Worm (Caenorhabditis elegans) whole organism, early embryonic: Measurements from ENCODE around the gene M151.1.

Source experiments
- aly-1 ChIP-seq: sonication (generic microtip); optimal IDR thresholded peaks from 2 replicates; lab custom pipeline; 2016; ENCODE audit warnings: missing genetic modification characterization, missing compliant biosample characterization
- ama-1 ChIP-seq: fragments of 150-350 bp; optimal IDR thresholded peaks from 2 replicates; lab custom pipeline; 2014
- flt-1 ChIP-seq: fragments of 200-800 bp; sonication (Bioruptor generic); IDR thresholded peaks from 2 replicates; pipeline ENCODE4 v1.3.6; 2022; ENCODE audit warnings: missing genetic modification characterization, missing compliant biosample characterization
- hmg-4 ChIP-seq: fragments of 200-800 bp; sonication (Bioruptor generic); optimal IDR thresholded peaks from 2 replicates; lab custom pipeline; 2018; ENCODE audit warnings: mild to moderate bottlenecking, missing genetic modification characterization, missing compliant biosample characterization
- sea-1 ChIP-seq: fragments of 200-800 bp; sonication (Bioruptor generic); conservative IDR thresholded peaks from 2 replicates; pipeline ENCODE4 v1.3.6; 2022; ENCODE audit warnings: missing genetic modification characterization, missing compliant biosample characterization
- tbx-37 ChIP-seq: fragments of 200-800 bp; sonication (Bioruptor generic); conservative IDR thresholded peaks from 2 replicates; pipeline ENCODE4 v1.3.6; 2022; ENCODE audit warnings: missing genetic modification reagents, missing genetic modification characterization, missing compliant biosample characterization

DNA sequence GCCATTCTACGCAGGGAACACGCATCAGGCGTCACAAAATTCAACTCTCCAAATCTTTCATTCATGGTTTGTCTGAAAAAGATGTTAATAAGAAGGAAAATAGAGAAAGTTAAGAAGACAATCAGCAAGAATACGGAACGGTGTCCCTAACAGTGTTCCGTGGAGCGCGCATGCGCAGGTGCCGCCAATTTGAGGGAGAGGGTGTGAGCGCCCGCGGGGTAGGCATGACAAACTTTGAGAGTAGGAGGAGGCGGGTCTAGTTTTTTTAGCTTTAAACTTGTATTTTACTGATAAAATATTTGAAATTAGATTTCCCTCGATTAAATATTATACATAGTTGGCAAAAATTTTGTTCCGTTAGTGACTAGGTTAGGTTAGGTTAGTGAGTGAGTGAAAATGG, 39.1 kb downstream of the M151.1 start:
- TF ChIP-seq ama-1 (lab: Kevin White, UChicago) (no peak), hmg-4 (GFP tag; lab: Kevin White, UChicago) (no peak), sea-1 (GFP tag; lab: Robert Waterston, UW) (no peak), tbx-37 (GFP tag; lab: Robert Waterston, UW) (no peak), flt-1 (GFP tag; lab: Robert Waterston, UW) (no peak), aly-1 (tag; lab: Kevin White, UChicago) (no peak)
